Worm (Caenorhabditis elegans) whole organism, L3 larva: ENCODE results near the gene cutl-15.

ENCODE experiments used
- R02D3.7 ChIP-seq: fragments of 150-350 bp; optimal IDR thresholded peaks from 2 replicates; lab custom pipeline; 2014; ENCODE audit warnings: missing biosample characterization, missing genetic modification characterization
- ZK546.5 ChIP-seq: sonication (generic microtip); optimal IDR thresholded peaks from 2 replicates; lab custom pipeline; 2017; ENCODE audit warnings: missing biosample characterization, missing genetic modification characterization
- aly-2 ChIP-seq: fragments of 150-350 bp; optimal IDR thresholded peaks from 2 replicates; lab custom pipeline; 2014; ENCODE audit warnings: missing biosample characterization, missing genetic modification characterization
- ceh-28 ChIP-seq: fragments of 150-350 bp; optimal IDR thresholded peaks from 2 replicates; lab custom pipeline; 2014; ENCODE audit warnings: missing biosample characterization, missing genetic modification reagents, missing genetic modification characterization
- ceh-82 ChIP-seq: fragments of 150-350 bp; optimal IDR thresholded peaks from 2 replicates; lab custom pipeline; 2014; ENCODE audit warnings: missing biosample characterization, missing genetic modification characterization
- ceh-9 ChIP-seq: sonication (generic microtip); optimal IDR thresholded peaks from 2 replicates; lab custom pipeline; 2018; ENCODE audit warnings: missing biosample characterization, missing genetic modification characterization
- egl-27 ChIP-seq: sonication (generic microtip); optimal IDR thresholded peaks from 4 replicates; lab custom pipeline; 2017; ENCODE audit warnings: missing biosample characterization, missing genetic modification reagents, missing genetic modification characterization
- egl-5 ChIP-seq: fragments of 150-350 bp; optimal IDR thresholded peaks from 2 replicates; lab custom pipeline; 2017; ENCODE audit warnings: missing biosample characterization, missing genetic modification reagents, missing genetic modification characterization, inconsistent platforms
- elt-1 ChIP-seq: fragments of 150-350 bp; optimal IDR thresholded peaks from 2 replicates; lab custom pipeline; 2014; ENCODE audit warnings: missing biosample characterization, missing genetic modification characterization
- elt-2 ChIP-seq: sonication (generic microtip); optimal IDR thresholded peaks from 2 replicates; lab custom pipeline; 2016; ENCODE audit warnings: missing genetic modification reagents, mild to moderate bottlenecking, missing genetic modification characterization, missing compliant biosample characterization
- eor-1 ChIP-seq, 2 experiments: fragments of 150-350 bp; optimal IDR thresholded peaks; 2 replicates each; lab custom pipeline; 2014 to 2018; ENCODE audit warnings: missing biosample characterization in 2 of 2, missing genetic modification characterization in 2 of 2
- fkh-10 ChIP-seq: sonication (generic microtip); optimal IDR thresholded peaks from 2 replicates; lab custom pipeline; 2017; ENCODE audit warnings: missing biosample characterization, missing genetic modification reagents, missing genetic modification characterization
- fkh-2 ChIP-seq: fragments of 150-350 bp; optimal IDR thresholded peaks from 2 replicates; lab custom pipeline; 2014; ENCODE audit warnings: missing biosample characterization, missing genetic modification reagents, missing genetic modification characterization
- fos-1 ChIP-seq: fragments of 150-350 bp; optimal IDR thresholded peaks from 2 replicates; lab custom pipeline; 2014; ENCODE audit warnings: missing biosample characterization, missing genetic modification characterization
- jun-1 ChIP-seq: fragments of 150-350 bp; optimal IDR thresholded peaks from 2 replicates; lab custom pipeline; 2014; ENCODE audit warnings: missing biosample characterization, missing genetic modification reagents, missing genetic modification characterization
- lin-15B ChIP-seq: fragments of 150-350 bp; optimal IDR thresholded peaks from 2 replicates; lab custom pipeline; 2014; ENCODE audit warnings: missing biosample characterization, missing genetic modification characterization
- lin-39 ChIP-seq: fragments of 150-350 bp; optimal IDR thresholded peaks from 2 replicates; lab custom pipeline; 2018; ENCODE audit warnings: missing biosample characterization, missing genetic modification reagents, missing genetic modification characterization
- mdl-1 ChIP-seq: fragments of 150-350 bp; optimal IDR thresholded peaks from 2 replicates; lab custom pipeline; 2014; ENCODE audit warnings: missing biosample characterization, missing genetic modification characterization
- mml-1 ChIP-seq: fragments of 150-350 bp; sonication (generic microtip); optimal IDR thresholded peaks from 3 replicates; lab custom pipeline; 2014; ENCODE audit warnings: missing biosample characterization, missing genetic modification characterization
- nfya-1 ChIP-seq: sonication (generic microtip); optimal IDR thresholded peaks from 2 replicates; lab custom pipeline; 2017; ENCODE audit warnings: missing genetic modification characterization, mild to moderate bottlenecking, missing compliant biosample characterization, antibody characterized with exemption, moderate library complexity; ENCODE audit not compliant: insufficient read depth
- nhr-11 ChIP-seq: fragments of 150-350 bp; optimal IDR thresholded peaks from 2 replicates; lab custom pipeline; 2014; ENCODE audit warnings: missing biosample characterization, missing genetic modification characterization
- nhr-12 ChIP-seq: fragments of 150-350 bp; optimal IDR thresholded peaks from 2 replicates; lab custom pipeline; 2014; ENCODE audit warnings: missing biosample characterization, missing genetic modification characterization
- nhr-23 ChIP-seq: fragments of 150-350 bp; optimal IDR thresholded peaks from 2 replicates; lab custom pipeline; 2014; ENCODE audit warnings: missing biosample characterization, missing genetic modification reagents, missing genetic modification characterization
- nhr-237 ChIP-seq: fragments of 150-350 bp; optimal IDR thresholded peaks from 2 replicates; lab custom pipeline; 2014; ENCODE audit warnings: missing biosample characterization, missing genetic modification characterization
- nhr-25 ChIP-seq: sonication (generic microtip); optimal IDR thresholded peaks from 2 replicates; lab custom pipeline; 2017; ENCODE audit warnings: missing biosample characterization, missing genetic modification characterization
- nhr-43 ChIP-seq: sonication (generic microtip); optimal IDR thresholded peaks from 2 replicates; lab custom pipeline; 2016; ENCODE audit warnings: mild to moderate bottlenecking, missing genetic modification characterization, missing compliant biosample characterization; ENCODE audit not compliant: poor library complexity, severe bottlenecking
- pha-4 ChIP-seq: fragments of 150-350 bp; optimal IDR thresholded peaks from 2 replicates; lab custom pipeline; 2014; ENCODE audit warnings: missing biosample characterization, missing genetic modification reagents, missing genetic modification characterization
- pqm-1 ChIP-seq: fragments of 150-350 bp; optimal IDR thresholded peaks from 2 replicates; lab custom pipeline; 2017; ENCODE audit warnings: missing biosample characterization, missing genetic modification characterization, inconsistent platforms
- sea-2 ChIP-seq: fragments of 150-350 bp; sonication (generic microtip); optimal IDR thresholded peaks from 4 replicates; lab custom pipeline; 2014; ENCODE audit warnings: missing biosample characterization, missing genetic modification reagents, missing genetic modification characterization
- skn-1 ChIP-seq: fragments of 150-350 bp; optimal IDR thresholded peaks from 2 replicates; lab custom pipeline; 2014; ENCODE audit warnings: missing biosample characterization, missing genetic modification characterization
- snpc-4 ChIP-seq: fragments of 150-350 bp; optimal IDR thresholded peaks from 2 replicates; lab custom pipeline; 2014; ENCODE audit warnings: missing biosample characterization, missing genetic modification characterization
- tbx-2 ChIP-seq: sonication (generic microtip); optimal IDR thresholded peaks from 2 replicates; lab custom pipeline; 2016; ENCODE audit warnings: mild to moderate bottlenecking, missing genetic modification characterization, missing compliant biosample characterization
- unc-39 ChIP-seq: sonication (generic microtip); optimal IDR thresholded peaks from 4 replicates; lab custom pipeline; 2017; ENCODE audit warnings: missing biosample characterization, missing genetic modification characterization
- unc-62 ChIP-seq: fragments of 150-350 bp; sonication (generic microtip); optimal IDR thresholded peaks from 4 replicates; lab custom pipeline; 2014; ENCODE audit warnings: missing biosample characterization, missing genetic modification reagents, missing genetic modification characterization
- zag-1 ChIP-seq: fragments of 150-350 bp; optimal IDR thresholded peaks from 2 replicates; lab custom pipeline; 2014; ENCODE audit warnings: missing biosample characterization, missing genetic modification characterization

Gene cutl-15

ce11 chrII:8917339-8917738, 30.1 kb downstream of the cutl-15 start:
- peak; percentile 27 for TF ChIP-seq pha-4 (tag; lab: Kevin White, UChicago)
- TF ChIP-seq ceh-82 (tag; lab: Kevin White, UChicago) = no peak
- TF ChIP-seq elt-2 (tag; lab: Kevin White, UChicago) = peak; percentile 54
- TF ChIP-seq pqm-1 = peak; percentile 1
- no peak for TF ChIP-seq jun-1 (tag; lab: Kevin White, UChicago)
- no peak for TF ChIP-seq eor-1 (tag; optimal IDR thresholded peaks at IDR 0.05; lab: Kevin White, UChicago)
- no peak for TF ChIP-seq zag-1 (tag; lab: Kevin White, UChicago)
- no peak for TF ChIP-seq lin-39 (tag; lab: Kevin White, UChicago)
- TF ChIP-seq ceh-9 = no peak
- no peak for TF ChIP-seq mml-1 (tag; lab: Kevin White, UChicago)

ce11 chrII:8916656-8917055, 30.8 kb downstream of the cutl-15 start:
- TF ChIP-seq tbx-2 (no peak), aly-2 (tag; lab: Kevin White, UChicago) (no peak), eor-1 (tag; optimal IDR thresholded peaks at IDR 0.05; lab: Kevin White, UChicago) (no peak), lin-39 (tag; lab: Kevin White, UChicago) (no peak), ceh-82 (tag; lab: Kevin White, UChicago) (no peak), fkh-10 (GFP tag; lab: Kevin White, UChicago) (no peak), skn-1 (tag; lab: Kevin White, UChicago) (no peak), unc-39 (no peak), nhr-25 (tag; lab: Kevin White, UChicago) (no peak), jun-1 (tag; lab: Kevin White, UChicago) (no peak), egl-27 (no peak), nhr-11 (tag; lab: Kevin White, UChicago) (no peak), nhr-23 (no peak), egl-5 (tag; lab: Kevin White, UChicago) (no peak), fkh-2 (tag; lab: Kevin White, UChicago) (no peak), pha-4 (tag; lab: Kevin White, UChicago) (no peak), nhr-12 (tag; lab: Kevin White, UChicago) (no peak), ceh-28 (no peak), nhr-43 (tag; lab: Kevin White, UChicago) (no peak), lin-15B (no peak)

- TF ChIP-seq elt-2 (tag; lab: Kevin White, UChicago) (peak; percentile 8), sea-2 (GFP tag; lab: Kevin White, UChicago) (no peak)
Observed at ce11 chrII:8914654-8915053, 32.8 kb downstream of the cutl-15 start.

- TF ChIP-seq snpc-4 (tag; lab: Kevin White, UChicago) (no peak), ZK546.5 (tag; lab: Kevin White, UChicago) (no peak), elt-1 (tag; lab: Kevin White, UChicago) (peak; percentile 95), nhr-11 (tag; lab: Kevin White, UChicago) (no peak), nhr-237 (tag; lab: Kevin White, UChicago) (no peak)
Observed at ce11 chrII:8912523-8913017, 34.9 kb downstream of the cutl-15 start.

ce11 chrII:8911929-8912328, 35.6 kb downstream of the cutl-15 start, which contains the start of gene B0457.4:
TSS of gene B0457.4 (minus strand) at chrII:8912029.
- no peak for TF ChIP-seq aly-2 (tag; lab: Kevin White, UChicago)
- no peak for TF ChIP-seq mml-1 (tag; lab: Kevin White, UChicago)
- TF ChIP-seq ceh-9 = no peak
- TF ChIP-seq mdl-1 (tag; lab: Kevin White, UChicago) = no peak
- TF ChIP-seq ceh-82 (tag; lab: Kevin White, UChicago) = no peak
- no peak for TF ChIP-seq unc-62
- no peak for TF ChIP-seq egl-27
- no peak for TF ChIP-seq fos-1 (tag; lab: Kevin White, UChicago)
- TF ChIP-seq fkh-10 (GFP tag; lab: Kevin White, UChicago) = no peak
- TF ChIP-seq nhr-25 (tag; lab: Kevin White, UChicago) = no peak
- TF ChIP-seq R02D3.7 = no peak
- no peak for TF ChIP-seq lin-15B
- TF ChIP-seq nfya-1 (tag; lab: Kevin White, UChicago) = no peak
